Worm (Caenorhabditis elegans) whole organism, L4 larva: ENCODE data around the gene xtr-1.

Experiments
- T26A8.4 ChIP-seq: fragments of 200-800 bp; sonication (Bioruptor generic); IDR thresholded peaks from 2 replicates; pipeline ENCODE4 v1.3.6; 2022; ENCODE audit warnings: missing genetic modification characterization, missing compliant biosample characterization
- aly-2 ChIP-seq: sonication (generic microtip); optimal IDR thresholded peaks from 2 replicates; lab custom pipeline; 2018; ENCODE audit warnings: missing biosample characterization, missing genetic modification characterization
- ama-1 ChIP-seq: fragments of 150-350 bp; optimal IDR thresholded peaks from 2 replicates; lab custom pipeline; 2014; ENCODE audit warnings: inconsistent platforms, mixed read lengths
- daf-16 ChIP-seq, 3 experiments: sonication (generic microtip); optimal IDR thresholded peaks; 2 replicates each; lab custom pipeline; 2016 to 2017; ENCODE audit warnings: missing genetic modification characterization in 3 of 3, missing genetic modification reagents in 3 of 3, mild to moderate bottlenecking in 2 of 3, missing compliant biosample characterization in 2 of 3, missing biosample characterization in 1 of 3, moderate library complexity in 1 of 3
- dmd-9 ChIP-seq: fragments of 200-800 bp; sonication (Bioruptor generic); IDR thresholded peaks from 2 replicates; pipeline ENCODE4 v1.3.6; 2022; ENCODE audit warnings: missing genetic modification reagents, missing genetic modification characterization, missing compliant biosample characterization
- dve-1 ChIP-seq: sonication (generic microtip); optimal IDR thresholded peaks from 2 replicates; lab custom pipeline; 2017; ENCODE audit warnings: antibody characterized with exemption, mild to moderate bottlenecking, missing genetic modification characterization, missing compliant biosample characterization; ENCODE audit not compliant: insufficient read depth
- fkh-10 ChIP-seq: fragments of 150-350 bp; optimal IDR thresholded peaks from 2 replicates; lab custom pipeline; 2014; ENCODE audit warnings: missing biosample characterization, missing genetic modification reagents, missing genetic modification characterization
- mdl-1 ChIP-seq, 2 experiments: fragments of 150-350 bp in 1 of 2; sonication (generic microtip) in 1 of 2; optimal IDR thresholded peaks; 2 replicates each; lab custom pipeline; 2014 to 2017; ENCODE audit warnings: missing biosample characterization in 2 of 2, missing genetic modification characterization in 2 of 2
- mxl-3 ChIP-seq: fragments of 200-800 bp; sonication (Bioruptor generic); optimal IDR thresholded peaks from 2 replicates; lab custom pipeline; 2018; ENCODE audit warnings: mild to moderate bottlenecking, missing genetic modification characterization, missing compliant biosample characterization
- nhr-11 ChIP-seq: fragments of 150-350 bp; optimal IDR thresholded peaks from 2 replicates; lab custom pipeline; 2014; ENCODE audit warnings: missing biosample characterization, missing genetic modification characterization
- nhr-42 ChIP-seq: fragments of 200-800 bp; sonication (Bioruptor generic); IDR thresholded peaks from 2 replicates; pipeline ENCODE4 v1.3.6; 2022; ENCODE audit warnings: missing genetic modification characterization, missing compliant biosample characterization
- unc-39 ChIP-seq: sonication (generic microtip); optimal IDR thresholded peaks from 2 replicates; lab custom pipeline; 2017; ENCODE audit warnings: missing biosample characterization, missing genetic modification characterization
- zip-2 ChIP-seq: fragments of 150-350 bp; optimal IDR thresholded peaks from 2 replicates; lab custom pipeline; 2014; ENCODE audit warnings: missing biosample characterization, missing genetic modification characterization

- TF ChIP-seq ama-1 (lab: Kevin White, UChicago) (no peak), aly-2 (tag; lab: Kevin White, UChicago) (no peak), dve-1 (tag; lab: Kevin White, UChicago) (no peak), mxl-3 (no peak), T26A8.4 (no peak), nhr-11 (no peak), mdl-1 (tag; optimal IDR thresholded peaks at IDR 0.05; lab: Kevin White, UChicago) (no peak), zip-2 (tag; lab: Kevin White, UChicago) (no peak), unc-39 (tag; lab: Kevin White, UChicago) (no peak), daf-16 (GFP tag; optimal IDR thresholded peaks at IDR 0.05; lab: Kevin White, UChicago) (no peak), daf-16 (tag; optimal IDR thresholded peaks at IDR 0.05; lab: Kevin White, UChicago) (no peak), nhr-42 (no peak), fkh-10 (no peak), dmd-9 (GFP tag; lab: Robert Waterston, UW) (no peak)
Measured at ce11 chrX:11854903-11855302, 2.3 kb downstream of the xtr-1 start, which contains the start of gene F54F7.8.
